Fruit fly (Drosophila melanogaster): ENCODE measurements around the gene CG16782.

The CG16782 gene

dm6 chrX:3414003-3414767 lies 45.9 kb downstream of the CG16782 start (continued):
- TF ChIP-seq CG17612 (GFP tag; IDR thresholded peaks at IDR 0.05): no peak
- peak; percentile 86 for TF ChIP-seq CG2678 (tag; optimal IDR thresholded peaks at IDR 0.05)
- no peak for TF ChIP-seq Doc2 (GFP tag; IDR thresholded peaks at IDR 0.05)
- peak; percentile 12 for TF ChIP-seq CG2875 (GFP tag; optimal IDR thresholded peaks at IDR 0.05)
- TF ChIP-seq PHDP (tag; optimal IDR thresholded peaks at IDR 0.05): peak; percentile 78
- TF ChIP-seq CG6813 (GFP tag; optimal IDR thresholded peaks at IDR 0.05): peak; percentile 64
- no peak for TF ChIP-seq stwl (tag; optimal IDR thresholded peaks at IDR 0.05)
- peak; percentile 11 for TF ChIP-seq CG10543 (GFP tag; optimal IDR thresholded peaks at IDR 0.05)
- peak; percentile 84 for TF ChIP-seq CG18599 (GFP tag; optimal IDR thresholded peaks at IDR 0.05)
- TF ChIP-seq tup (GFP tag; optimal IDR thresholded peaks at IDR 0.05): no peak
- peak; percentile 20 for TF ChIP-seq bab2 (GFP tag; optimal IDR thresholded peaks at IDR 0.05)
- peak; percentile 54 for TF ChIP-seq CG1602 (GFP tag; optimal IDR thresholded peaks at IDR 0.05)
- TF ChIP-seq CG5245 (GFP tag; optimal IDR thresholded peaks at IDR 0.05): no peak
- peak; percentile 39 for TF ChIP-seq kni (GFP tag; optimal IDR thresholded peaks at IDR 0.05)
- TF ChIP-seq Xrp1 (GFP tag; IDR thresholded peaks at IDR 0.05): peak; percentile 70
- TF ChIP-seq Dp (GFP tag; optimal IDR thresholded peaks at IDR 0.05): no peak
- no peak for TF ChIP-seq Trl (optimal IDR thresholded peaks at IDR 0.05)
- TF ChIP-seq Trl (GFP tag; optimal IDR thresholded peaks at IDR 0.05): peak; percentile 45
- no peak for TF ChIP-seq CG42726 (GFP tag; IDR thresholded peaks at IDR 0.05; ENCODE audit: partially characterized antibody)
- TF ChIP-seq aop (GFP tag; IDR thresholded peaks at IDR 0.05): no peak
- peak; percentile 66; the same call in 1 of the 2 replicates for TF ChIP-seq CG14014 (GFP tag; IDR thresholded peaks at IDR 0.05)
- TF ChIP-seq Optix (GFP tag; IDR thresholded peaks at IDR 0.05): no peak
- TF ChIP-seq CG4360 (GFP tag; IDR thresholded peaks at IDR 0.05): no peak
- peak; percentile 59 for TF ChIP-seq az2 (GFP tag; optimal IDR thresholded peaks at IDR 0.05)
- no peak for TF ChIP-seq pan (optimal IDR thresholded peaks at IDR 0.05)
- TF ChIP-seq pan (GFP tag; optimal IDR thresholded peaks at IDR 0.05 in 1 of 2, IDR thresholded peaks at IDR 0.05 in 1 of 2): peak in 1 of 2 experiments; percentile 49
- no peak for TF ChIP-seq HLH4C (GFP tag; IDR thresholded peaks at IDR 0.05; ENCODE audit: partially characterized antibody)
- TF ChIP-seq CG18011 (GFP tag; optimal IDR thresholded peaks at IDR 0.05): no peak
- TF ChIP-seq CG17361 (GFP tag; IDR thresholded peaks at IDR 0.05): peak; percentile 69; the same call in 2 of the 3 replicates
- peak; percentile 58 for TF ChIP-seq Xbp1 (GFP tag; optimal IDR thresholded peaks at IDR 0.05)
- TF ChIP-seq CG3838 (GFP tag; optimal IDR thresholded peaks at IDR 0.05): no peak
- TF ChIP-seq pho (GFP tag; optimal IDR thresholded peaks at IDR 0.05): no peak
- peak; percentile 30 for TF ChIP-seq Hsf (GFP tag; optimal IDR thresholded peaks at IDR 0.05)
- peak; percentile 11 for TF ChIP-seq zen (tag; optimal IDR thresholded peaks at IDR 0.05)
- TF ChIP-seq gsb (GFP tag; IDR thresholded peaks at IDR 0.05): peak; percentile 42; the same call in 1 of the 2 replicates
- TF ChIP-seq br (optimal IDR thresholded peaks at IDR 0.05): no peak
- no peak for TF ChIP-seq ac (GFP tag; optimal IDR thresholded peaks at IDR 0.05)
- no peak for TF ChIP-seq CG4282 (GFP tag; optimal IDR thresholded peaks at IDR 0.05)
- TF ChIP-seq CG17568 (GFP tag; optimal IDR thresholded peaks at IDR 0.05): peak; percentile 24
- peak; percentile 64 for TF ChIP-seq CG7839 (tag; optimal IDR thresholded peaks at IDR 0.05)
- peak; percentile 24 to 47 for TF ChIP-seq dpn (GFP tag; optimal IDR thresholded peaks at IDR 0.05)
- TF ChIP-seq bigmax (GFP tag; optimal IDR thresholded peaks at IDR 0.05): no peak
- no peak for TF ChIP-seq luna (GFP tag; optimal IDR thresholded peaks at IDR 0.05)
- TF ChIP-seq sqz (GFP tag; optimal IDR thresholded peaks at IDR 0.05): no peak
- TF ChIP-seq gcm (GFP tag; optimal IDR thresholded peaks at IDR 0.05): peak; percentile 32
- TF ChIP-seq ken (GFP tag; IDR thresholded peaks at IDR 0.05): no peak
- no peak for TF ChIP-seq toy (GFP tag; IDR thresholded peaks at IDR 0.05)
- TF ChIP-seq Dek (tag; optimal IDR thresholded peaks at IDR 0.05): peak; percentile 74
- TF ChIP-seq eyg (GFP tag; optimal IDR thresholded peaks at IDR 0.05): peak; percentile 14
- TF ChIP-seq CG1792 (GFP tag; optimal IDR thresholded peaks at IDR 0.05): no peak
